Worm (Caenorhabditis elegans): Measurements from ENCODE around the gene grd-14.

- TF ChIP-seq Y53G8AR.9 (GFP tag; conservative IDR thresholded peaks at IDR 0.05) (no peak), B0261.1 (tag; optimal IDR thresholded peaks at IDR 0.05) (no peak), unc-130 (GFP tag; optimal IDR thresholded peaks at IDR 0.05) (no peak), pha-4 (tag; optimal IDR thresholded peaks at IDR 0.05) (no peak), F57A8.1 (GFP tag; optimal IDR thresholded peaks at IDR 0.05) (no peak), lir-1 (GFP tag; conservative IDR thresholded peaks at IDR 0.05) (no peak), C17E4.6 (GFP tag; IDR thresholded peaks at IDR 0.05) (no peak), unc-62 (GFP tag; optimal IDR thresholded peaks at IDR 0.05) (no peak)
Measured at ce11 chrX:8470126-8470772, 29.6 kb upstream of the grd-14 start, which contains the start of gene mec-10.

Data from whole organism, young adult.